Fruit fly (Drosophila melanogaster): ENCODE data around the gene trc.

Gene trc

dm6 chr3L:19834143-19834794 is at the start of gene trc, which contains the start of gene CG32221 (continued):
- TF ChIP-seq CG17328 (GFP tag; IDR thresholded peaks at IDR 0.05) (peak; percentile 45; the same call in 1 of the 2 replicates), CG17359 (tag; optimal IDR thresholded peaks at IDR 0.05) (peak; percentile 33), CG7786 (GFP tag; optimal IDR thresholded peaks at IDR 0.05) (no peak), row (GFP tag; IDR thresholded peaks at IDR 0.05) (peak; percentile 83), tio (GFP tag; optimal IDR thresholded peaks at IDR 0.05) (no peak), CG18619 (GFP tag; optimal IDR thresholded peaks at IDR 0.05) (no peak), CG12659 (GFP tag; optimal IDR thresholded peaks at IDR 0.05) (peak; percentile 91), CG12219 (GFP tag; optimal IDR thresholded peaks at IDR 0.05) (peak; percentile 18), dmrt11E (tag; optimal IDR thresholded peaks at IDR 0.05) (peak; percentile 13), CG13424 (tag; optimal IDR thresholded peaks at IDR 0.05) (peak; percentile 54), Neu2 (GFP tag; optimal IDR thresholded peaks at IDR 0.05; ENCODE audit: borderline replicate concordance) (no peak), CG12104 (GFP tag; optimal IDR thresholded peaks at IDR 0.05) (peak; percentile 50), shn (GFP tag; optimal IDR thresholded peaks at IDR 0.05) (no peak), E2f1 (GFP tag; IDR thresholded peaks at IDR 0.05) (no peak), CG16815 (GFP tag; optimal IDR thresholded peaks at IDR 0.05) (no peak), nom (GFP tag; optimal IDR thresholded peaks at IDR 0.05) (peak; percentile 54), so (GFP tag; IDR thresholded peaks at IDR 0.05) (0 out of 3 replicates have a peak, but pooled peaks have one; percentile 9), CG13287 (GFP tag; IDR thresholded peaks at IDR 0.05; ENCODE audit: partially characterized antibody) (peak; percentile 67), Dad (GFP tag; optimal IDR thresholded peaks at IDR 0.05) (peak; percentile 14), al (GFP tag; IDR thresholded peaks at IDR 0.05) (0 out of 2 replicates have a peak, but pooled peaks have one; percentile 33), Side (GFP tag; optimal IDR thresholded peaks at IDR 0.05) (peak; percentile 46), crp (GFP tag; optimal IDR thresholded peaks at IDR 0.05) (peak in 1 of 2 experiments; percentile 19), trh (GFP tag; optimal IDR thresholded peaks at IDR 0.05) (peak; percentile 9), CG9932 (GFP tag; IDR thresholded peaks at IDR 0.05) (peak; percentile 78), ci (GFP tag; IDR thresholded peaks at IDR 0.05) (peak; percentile 81), CG15011 (GFP tag; optimal IDR thresholded peaks at IDR 0.05) (no peak), HHEX (GFP tag; optimal IDR thresholded peaks at IDR 0.05) (no peak), nmo (GFP tag; optimal IDR thresholded peaks at IDR 0.05) (peak; percentile 69), PHDP (tag; optimal IDR thresholded peaks at IDR 0.05) (no peak), CG30403 (GFP tag; optimal IDR thresholded peaks at IDR 0.05) (peak; percentile 45), CG14441 (GFP tag; IDR thresholded peaks at IDR 0.05) (0 out of 2 replicates have a peak, but pooled peaks have one; percentile 7), Atf3 (GFP tag; optimal IDR thresholded peaks at IDR 0.05) (no peak), CG12236 (GFP tag; optimal IDR thresholded peaks at IDR 0.05) (no peak), amos (GFP tag; IDR thresholded peaks at IDR 0.05; ENCODE audit: partially characterized antibody) (peak; percentile 81), org-1 (GFP tag; optimal IDR thresholded peaks at IDR 0.05) (no peak), MBD-R2 (GFP tag; IDR thresholded peaks at IDR 0.05) (peak; percentile 81), Xbp1 (GFP tag; optimal IDR thresholded peaks at IDR 0.05) (peak; percentile 52), seq (GFP tag; IDR thresholded peaks at IDR 0.05) (peak; percentile 48; the same call in 1 of the 2 replicates), CG14860 (GFP tag; IDR thresholded peaks at IDR 0.05; ENCODE audit: partially characterized antibody) (peak; percentile 64; the same call in 2 of the 3 replicates), nerfin-2 (GFP tag; IDR thresholded peaks at IDR 0.05; ENCODE audit: partially characterized antibody) (peak; percentile 46), pb (GFP tag; optimal IDR thresholded peaks at IDR 0.05) (no peak), CG8290 (GFP tag; optimal IDR thresholded peaks at IDR 0.05) (no peak), CG8290 (tag; optimal IDR thresholded peaks at IDR 0.05) (no peak), CG1602 (GFP tag; optimal IDR thresholded peaks at IDR 0.05) (peak; percentile 17), CG17385 (GFP tag; optimal IDR thresholded peaks at IDR 0.05) (peak; percentile 98), Six4 (GFP tag; optimal IDR thresholded peaks at IDR 0.05) (peak; percentile 27), corto (GFP tag; optimal IDR thresholded peaks at IDR 0.05) (no peak), CG7372 (GFP tag; IDR thresholded peaks at IDR 0.05) (no peak), Doc3 (GFP tag; IDR thresholded peaks at IDR 0.05; ENCODE audit: partially characterized antibody) (0 out of 3 replicates have a peak, but pooled peaks have one; percentile 20)
